Fruit fly (Drosophila melanogaster): ENCODE results near the gene CG11151.
A peak's percentile ranks its signal among the peaks of the same experiment; 100 is the strongest.

The CG11151 gene

dm6 chrX:13748906-13749872, 9.6 kb downstream of the CG11151 start (continued):
- TF ChIP-seq D19B (GFP tag; optimal IDR thresholded peaks at IDR 0.05) (peak; percentile 50), CG31224 (GFP tag; IDR thresholded peaks at IDR 0.05) (peak; percentile 58), CG10147 (GFP tag; optimal IDR thresholded peaks at IDR 0.05) (peak; percentile 83), ken (GFP tag; IDR thresholded peaks at IDR 0.05) (no peak), Blimp-1 (GFP tag; optimal IDR thresholded peaks at IDR 0.05) (peak; percentile 51), CG31441 (GFP tag; IDR thresholded peaks at IDR 0.05) (peak; percentile 82), CG6272 (GFP tag; IDR thresholded peaks at IDR 0.05) (no peak), CG17829 (tag; optimal IDR thresholded peaks at IDR 0.05) (peak; percentile 64), jumu (GFP tag; optimal IDR thresholded peaks at IDR 0.05) (no peak), caup (GFP tag; optimal IDR thresholded peaks at IDR 0.05; ENCODE audit: severe bottlenecking) (peak; percentile 57), CG7372 (GFP tag; IDR thresholded peaks at IDR 0.05) (peak; percentile 66), sisA (GFP tag; IDR thresholded peaks at IDR 0.05) (0 out of 2 replicates have a peak, but pooled peaks have one; percentile 28), CG4854 (GFP tag; optimal IDR thresholded peaks at IDR 0.05) (peak; percentile 12), dysf (GFP tag; IDR thresholded peaks at IDR 0.05) (peak; percentile 86; the same call in 2 of the 3 replicates), CG8359 (GFP tag; optimal IDR thresholded peaks at IDR 0.05; ENCODE audit: borderline replicate concordance) (no peak), corto (GFP tag; optimal IDR thresholded peaks at IDR 0.05) (no peak), CG14860 (GFP tag; IDR thresholded peaks at IDR 0.05; ENCODE audit: partially characterized antibody) (no peak), pnt (GFP tag; optimal IDR thresholded peaks at IDR 0.05) (no peak), CG5953 (GFP tag; IDR thresholded peaks at IDR 0.05) (no peak), vfl (GFP tag; optimal IDR thresholded peaks at IDR 0.05) (no peak), H2.0 (GFP tag; IDR thresholded peaks at IDR 0.05) (peak; percentile 75), CG16779 (GFP tag; IDR thresholded peaks at IDR 0.05) (0 out of 2 replicates have a peak, but pooled peaks have one; percentile 22), CG11695 (GFP tag; IDR thresholded peaks at IDR 0.05) (peak; percentile 91), tna (GFP tag; IDR thresholded peaks at IDR 0.05; ENCODE audit: partially characterized antibody) (no peak), Asciz (GFP tag; optimal IDR thresholded peaks at IDR 0.05) (peak; percentile 29), CG11504 (tag; optimal IDR thresholded peaks at IDR 0.05) (peak; percentile 84), Fer2 (tag; optimal IDR thresholded peaks at IDR 0.05) (peak; percentile 39), Antp (GFP tag; optimal IDR thresholded peaks at IDR 0.05) (no peak), CG18764 (GFP tag; optimal IDR thresholded peaks at IDR 0.05) (peak; percentile 36), CG7839 (tag; optimal IDR thresholded peaks at IDR 0.05) (peak; percentile 87), CG10366 (GFP tag; IDR thresholded peaks at IDR 0.05) (peak; percentile 59), Sox100B (GFP tag; optimal IDR thresholded peaks at IDR 0.05) (peak; percentile 69), CrebB (tag; optimal IDR thresholded peaks at IDR 0.05) (peak; percentile 20), repo (GFP tag; optimal IDR thresholded peaks at IDR 0.05) (no peak), Med (GFP tag) (peak; percentile 43), tgo (GFP tag; IDR thresholded peaks at IDR 0.05) (peak; percentile 83), fru (optimal IDR thresholded peaks at IDR 0.05) (no peak), CG9215 (GFP tag; IDR thresholded peaks at IDR 0.05) (peak; percentile 63), CG11696 (GFP tag; IDR thresholded peaks at IDR 0.05) (peak; percentile 96), dati (GFP tag; IDR thresholded peaks at IDR 0.05) (no peak), Ssrp (tag; optimal IDR thresholded peaks at IDR 0.05) (peak; percentile 39), CG1832 (GFP tag; optimal IDR thresholded peaks at IDR 0.05) (no peak), ranshi (GFP tag; IDR thresholded peaks at IDR 0.05) (0 out of 2 replicates have a peak, but pooled peaks have one; percentile 75), CG2889 (GFP tag; IDR thresholded peaks at IDR 0.05) (0 out of 3 replicates have a peak, but pooled peaks have one; percentile 39), HLH3B (GFP tag; IDR thresholded peaks at IDR 0.05) (peak; percentile 78), CG12659 (GFP tag; optimal IDR thresholded peaks at IDR 0.05) (peak; percentile 74), Taf1 (GFP tag; IDR thresholded peaks at IDR 0.05) (peak; percentile 41; the same call in 1 of the 2 replicates), CG14050 (GFP tag; IDR thresholded peaks at IDR 0.05) (peak; percentile 58; the same call in 2 of the 3 replicates)
